Worm (Caenorhabditis elegans) whole organism, L1 larva: ENCODE data around the gene nhr-181.

Experiments
- aha-1 ChIP-seq: fragments of 150-350 bp; optimal IDR thresholded peaks from 2 replicates; lab custom pipeline; 2014; ENCODE audit warnings: missing biosample characterization, missing genetic modification characterization
- aly-2 ChIP-seq: fragments of 150-350 bp; optimal IDR thresholded peaks from 2 replicates; lab custom pipeline; 2014; ENCODE audit warnings: missing biosample characterization, missing genetic modification characterization
- ama-1 ChIP-seq: fragments of 150-350 bp; optimal IDR thresholded peaks from 2 replicates; lab custom pipeline; 2014
- ceh-63 ChIP-seq: fragments of 200-800 bp; sonication (Bioruptor generic); optimal IDR thresholded peaks from 2 replicates; lab custom pipeline; 2018; ENCODE audit warnings: mild to moderate bottlenecking, missing genetic modification characterization, missing compliant biosample characterization
- ceh-8 ChIP-seq: fragments of 200-800 bp; sonication (Bioruptor generic); optimal IDR thresholded peaks from 2 replicates; lab custom pipeline; 2018; ENCODE audit warnings: mild to moderate bottlenecking, missing genetic modification characterization, moderate library complexity, missing compliant biosample characterization
- efl-1 ChIP-seq, 4 experiments: fragments of 150-350 bp; optimal IDR thresholded peaks in 3 of 4; peaks in 1 of 4; 1 replicate in 1 of 4; 2 replicates in 3 of 4; lab custom pipeline; 2014; ENCODE audit warnings: missing biosample characterization in 2 of 4, missing genetic modification characterization in 2 of 4, missing genetic modification reagents in 2 of 4
- grh-1 ChIP-seq: fragments of 200-800 bp; sonication (Bioruptor generic); IDR thresholded peaks from 2 replicates; pipeline ENCODE4 v1.3.6; 2022; ENCODE audit warnings: missing genetic modification reagents, missing genetic modification characterization, missing compliant biosample characterization
- isw-1 ChIP-seq: fragments of 200-800 bp; sonication (Bioruptor generic); IDR thresholded peaks from 2 replicates; pipeline ENCODE4 v1.3.6; 2022; ENCODE audit warnings: missing genetic modification characterization, missing compliant biosample characterization
- jun-1 ChIP-seq: fragments of 150-350 bp; optimal IDR thresholded peaks from 2 replicates; lab custom pipeline; 2014; ENCODE audit warnings: missing biosample characterization, missing genetic modification reagents, missing genetic modification characterization
- lin-14 ChIP-seq: fragments of 200-800 bp; sonication (Bioruptor generic); optimal IDR thresholded peaks from 2 replicates; lab custom pipeline; 2018; ENCODE audit warnings: mild to moderate bottlenecking, missing genetic modification characterization, moderate library complexity, missing compliant biosample characterization
- lin-15B ChIP-seq: fragments of 150-350 bp; sonication (generic microtip); optimal IDR thresholded peaks from 3 replicates; lab custom pipeline; 2014; ENCODE audit warnings: missing biosample characterization, missing genetic modification characterization
- lin-35 ChIP-seq, 2 experiments: fragments of 150-350 bp; optimal IDR thresholded peaks; 2 replicates each; lab custom pipeline; 2014; ENCODE audit warnings: missing biosample characterization in 2 of 2, missing genetic modification characterization in 2 of 2, missing genetic modification reagents in 2 of 2
- mab-9 ChIP-seq: fragments of 200-800 bp; sonication (Bioruptor generic); IDR thresholded peaks from 2 replicates; pipeline ENCODE4 v1.3.6; 2022; ENCODE audit warnings: missing genetic modification reagents, missing genetic modification characterization, missing compliant biosample characterization
- nhr-11 ChIP-seq: fragments of 150-350 bp; optimal IDR thresholded peaks from 2 replicates; lab custom pipeline; 2014; ENCODE audit warnings: missing biosample characterization, missing genetic modification characterization
- nhr-19 ChIP-seq: fragments of 200-800 bp; sonication (Bioruptor generic); conservative IDR thresholded peaks from 2 replicates; pipeline ENCODE4 v1.3.6; 2022; ENCODE audit warnings: missing genetic modification characterization, missing compliant biosample characterization
- nhr-237 ChIP-seq: fragments of 150-350 bp; optimal IDR thresholded peaks from 2 replicates; lab custom pipeline; 2014; ENCODE audit warnings: missing biosample characterization, missing genetic modification characterization
- nhr-28 ChIP-seq: fragments of 150-350 bp; optimal IDR thresholded peaks from 2 replicates; lab custom pipeline; 2014; ENCODE audit warnings: missing biosample characterization, missing genetic modification characterization
- nhr-47 ChIP-seq: sonication (generic microtip); optimal IDR thresholded peaks from 2 replicates; lab custom pipeline; 2016; ENCODE audit warnings: mild to moderate bottlenecking, missing genetic modification characterization, moderate library complexity, missing compliant biosample characterization
- nhr-85 ChIP-seq: sonication (generic microtip); peaks from one replicate; lab custom pipeline; 2016; ENCODE audit warnings: missing genetic modification characterization, inconsistent platforms, missing compliant biosample characterization
- nhr-90 ChIP-seq: sonication (generic microtip); optimal IDR thresholded peaks from 2 replicates; lab custom pipeline; 2016; ENCODE audit warnings: mild to moderate bottlenecking, missing genetic modification characterization, missing compliant biosample characterization; ENCODE audit not compliant: poor library complexity
- pax-3 ChIP-seq: fragments of 200-800 bp; sonication (Bioruptor generic); optimal IDR thresholded peaks from 2 replicates; lab custom pipeline; 2018; ENCODE audit warnings: mild to moderate bottlenecking, missing genetic modification characterization, moderate library complexity, missing compliant biosample characterization
- rnt-1 ChIP-seq: sonication (generic microtip); optimal IDR thresholded peaks from 2 replicates; lab custom pipeline; 2016; ENCODE audit warnings: mild to moderate bottlenecking, missing genetic modification characterization, moderate library complexity, missing compliant biosample characterization
- snpc-4 ChIP-seq: fragments of 150-350 bp; optimal IDR thresholded peaks from 2 replicates; lab custom pipeline; 2014; ENCODE audit warnings: missing biosample characterization, missing genetic modification characterization
- sox-4 ChIP-seq: sonication (generic microtip); optimal IDR thresholded peaks from 2 replicates; lab custom pipeline; 2016; ENCODE audit warnings: missing genetic modification characterization, missing compliant biosample characterization
- swsn-7 ChIP-seq: sonication (generic microtip); optimal IDR thresholded peaks from 2 replicates; lab custom pipeline; 2016; ENCODE audit warnings: missing genetic modification characterization, missing compliant biosample characterization
- tbx-2 ChIP-seq: sonication (generic microtip); optimal IDR thresholded peaks from 2 replicates; lab custom pipeline; 2016; ENCODE audit warnings: missing genetic modification characterization, missing compliant biosample characterization
- unc-130 ChIP-seq: fragments of 150-350 bp; optimal IDR thresholded peaks from 2 replicates; lab custom pipeline; 2017; ENCODE audit warnings: missing biosample characterization, missing genetic modification characterization, inconsistent platforms
- vab-15 ChIP-seq: sonication (generic microtip); optimal IDR thresholded peaks from 2 replicates; lab custom pipeline; 2017; ENCODE audit warnings: missing genotype, mild to moderate bottlenecking, missing genetic modification characterization, missing compliant biosample characterization
- xbp-1 ChIP-seq: sonication (generic microtip); optimal IDR thresholded peaks from 2 replicates; lab custom pipeline; 2016; ENCODE audit warnings: missing genetic modification characterization, missing compliant biosample characterization
- zip-4 ChIP-seq: fragments of 200-800 bp; sonication (Bioruptor generic); optimal IDR thresholded peaks from 2 replicates; lab custom pipeline; 2018; ENCODE audit warnings: mild to moderate bottlenecking, missing genetic modification characterization, moderate library complexity, missing compliant biosample characterization
- ztf-11 ChIP-seq, 2 experiments: sonication (generic microtip); optimal IDR thresholded peaks; 2 replicates each; lab custom pipeline; 2016 to 2017; ENCODE audit warnings: missing genetic modification characterization in 2 of 2, missing biosample characterization in 1 of 2, missing compliant biosample characterization in 1 of 2
- ztf-4 ChIP-seq: fragments of 150-350 bp; optimal IDR thresholded peaks from 2 replicates; lab custom pipeline; 2014; ENCODE audit warnings: missing biosample characterization, missing genetic modification characterization

Gene nhr-181

DNA sequence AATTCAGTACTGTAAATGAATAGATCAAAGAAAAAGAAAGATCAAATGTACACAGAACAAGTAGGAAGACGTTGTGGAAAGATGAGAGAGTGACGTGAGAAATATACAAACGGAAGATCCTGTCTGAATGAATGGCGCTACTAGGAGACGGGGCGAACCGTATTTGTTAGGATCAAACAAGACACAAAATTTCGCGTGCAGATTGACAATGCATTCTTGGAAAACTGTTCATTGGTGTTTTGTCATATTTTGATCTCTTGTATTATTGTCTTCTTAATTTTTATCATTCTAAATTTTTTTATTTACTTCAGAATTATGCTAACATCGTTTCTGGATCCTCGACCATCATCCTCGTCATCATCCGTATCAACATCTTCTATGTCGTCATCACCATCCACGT lies at the start of gene nhr-181:
nhr-181 (plus strand) TSS at position 301 of the 400 bp plus-strand sequence.
- TF ChIP-seq sox-4 (tag; lab: Kevin White, UChicago) (no peak), lin-14 (GFP tag; lab: Kevin White, UChicago) (no peak), unc-130 (tag; lab: Kevin White, UChicago) (no peak), pax-3 (tag; lab: Kevin White, UChicago) (no peak), swsn-7 (tag; lab: Kevin White, UChicago) (no peak), isw-1 (no peak), ama-1 (lab: Kevin White, UChicago) (no peak), lin-15B (tag; lab: Kevin White, UChicago) (no peak), grh-1 (GFP tag; lab: Robert Waterston, UW) (no peak), nhr-90 (tag; lab: Kevin White, UChicago) (no peak), rnt-1 (tag; lab: Kevin White, UChicago) (no peak), nhr-47 (tag; lab: Kevin White, UChicago) (no peak), mab-9 (GFP tag; lab: Robert Waterston, UW) (no peak), nhr-11 (tag; lab: Kevin White, UChicago) (no peak), nhr-237 (no peak), tbx-2 (no peak), ztf-11 (tag; optimal IDR thresholded peaks at IDR 0.05; lab: Kevin White, UChicago) (no peak)

DNA sequence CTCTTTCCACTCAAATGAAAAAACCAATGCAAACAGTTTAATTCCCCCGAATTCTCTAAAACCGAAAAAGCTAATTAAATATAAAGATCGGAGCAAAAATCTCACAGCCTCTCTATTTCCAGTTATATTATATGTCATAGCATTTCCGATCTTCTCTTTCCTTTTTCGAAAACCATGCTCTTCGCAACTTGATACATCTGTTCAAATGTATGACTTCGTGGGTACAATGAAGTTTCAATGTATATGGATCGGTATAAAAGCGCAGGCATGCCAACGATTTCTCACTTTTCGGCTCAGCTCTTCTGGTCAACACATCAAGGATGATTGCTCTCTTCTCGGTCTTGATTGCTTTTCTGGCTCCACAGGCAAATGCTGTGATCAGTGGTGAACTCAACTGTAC lies 48.7 kb upstream of the nhr-181 start, which contains the start of gene phat-7:
phat-7 (plus strand) TSS at position 301 of the 400 bp plus-strand sequence.
- TF ChIP-seq zip-4 (GFP tag; lab: Kevin White, UChicago), result no peak
- no peak for TF ChIP-seq nhr-19 (GFP tag; lab: Robert Waterston, UW)
- no peak for TF ChIP-seq ceh-63 (GFP tag; lab: Kevin White, UChicago)
- no peak for TF ChIP-seq snpc-4 (tag; lab: Kevin White, UChicago)
- TF ChIP-seq nhr-237, result no peak
- no peak for TF ChIP-seq ceh-8 (GFP tag; lab: Kevin White, UChicago)

ce11 chrV:4047541-4047940 lies 47.3 kb upstream of the nhr-181 start, which contains the start of gene srh-169:
Gene srh-169 (plus strand): TSS chrV:4047841.
- TF ChIP-seq efl-1 (optimal IDR thresholded peaks at IDR 0.05; lab: Kevin White, UChicago), result no peak
- peak in 1 of 2 experiments; percentile 24 for TF ChIP-seq efl-1 (GFP tag; optimal IDR thresholded peaks at IDR 0.05 in 1 of 2; lab: Kevin White, UChicago)
- no peak for TF ChIP-seq rnt-1 (tag; lab: Kevin White, UChicago)
- TF ChIP-seq, all 84 proteins: peak for 1

DNA sequence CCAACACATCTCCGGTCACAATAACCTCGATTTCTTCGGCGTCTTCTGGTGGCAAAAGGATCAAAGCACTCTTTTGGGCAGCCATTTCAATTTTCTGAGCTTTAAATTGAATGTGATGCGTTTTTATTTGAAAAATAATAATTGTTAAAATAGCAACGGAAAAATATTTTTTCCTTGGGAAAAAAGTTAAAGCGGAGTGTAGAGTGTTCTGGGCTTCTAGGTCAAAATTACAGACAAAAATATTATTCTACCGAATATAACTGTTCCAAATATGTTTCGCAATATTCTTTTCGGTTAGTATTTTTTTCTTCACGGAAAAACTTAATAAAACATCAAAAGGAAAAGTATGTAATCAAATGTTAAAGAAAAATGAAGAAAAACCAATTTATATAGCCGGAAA lies 39.8 kb upstream of the nhr-181 start, which contains the start of gene djr-1.2:
djr-1.2 (minus strand) TSS at position 101 of the 400 bp plus-strand sequence.
- TF ChIP-seq efl-1 (optimal IDR thresholded peaks at IDR 0.05; lab: Kevin White, UChicago) (no peak), efl-1 (GFP tag; optimal IDR thresholded peaks at IDR 0.05 in 1 of 2; lab: Kevin White, UChicago) (peak in 1 of 2 experiments; percentile 62), lin-15B (tag; lab: Kevin White, UChicago) (no peak), nhr-85 (tag; lab: Kevin White, UChicago) (no peak)

DNA sequence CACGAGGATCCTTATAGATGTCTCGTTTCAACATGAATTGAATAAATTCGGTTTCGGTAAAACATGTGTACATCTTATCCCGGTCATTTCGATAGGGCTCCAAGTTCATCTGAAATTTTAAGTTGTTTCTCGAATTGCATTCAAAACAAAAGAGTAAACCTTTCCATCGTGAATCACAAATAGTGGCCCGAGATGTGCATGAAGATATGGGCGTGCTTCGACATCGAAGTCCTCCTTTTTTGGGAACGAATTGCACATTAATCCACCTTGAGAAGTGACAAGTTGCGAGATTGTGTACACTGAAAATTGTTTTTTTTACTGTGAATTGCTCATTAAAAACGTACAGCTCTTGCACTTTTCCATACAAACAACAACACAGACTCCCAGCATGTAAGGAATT lies 38.6 kb upstream of the nhr-181 start:
- no peak for TF ChIP-seq lin-14 (GFP tag; lab: Kevin White, UChicago)
- TF ChIP-seq nhr-28, result no peak
- TF ChIP-seq mab-9 (GFP tag; lab: Robert Waterston, UW), result no peak
- no peak for TF ChIP-seq ztf-4
- TF ChIP-seq aly-2 (tag; lab: Kevin White, UChicago), result no peak
- TF ChIP-seq jun-1 (tag; lab: Kevin White, UChicago), result no peak
- no peak for TF ChIP-seq vab-15 (tag; lab: Kevin White, UChicago)
- TF ChIP-seq xbp-1 (tag; lab: Kevin White, UChicago), result no peak
- no peak for TF ChIP-seq lin-35 (GFP tag; optimal IDR thresholded peaks at IDR 0.05; lab: Kevin White, UChicago)
- no peak for TF ChIP-seq lin-15B (tag; lab: Kevin White, UChicago)
- TF ChIP-seq swsn-7 (tag; lab: Kevin White, UChicago), result no peak
- TF ChIP-seq aha-1 (tag; lab: Kevin White, UChicago), result no peak
